Fruit fly (Drosophila melanogaster) Kc167 (cell line): ENCODE results near the gene CG6168.

Source experiments
- Myc ChIP-seq: fragments of >200 bp; optimal IDR thresholded peaks from 2 replicates; lab custom pipeline; 2017; ENCODE audit warnings: missing external identifiers
- Sin3A ChIP-seq: fragments of >200 bp; optimal IDR thresholded peaks from 2 replicates; lab custom pipeline; 2018; ENCODE audit warnings: missing external identifiers
- ttk ChIP-seq: sonication (Bioruptor generic); optimal IDR thresholded peaks from 2 replicates; lab custom pipeline; 2017; ENCODE audit warnings: missing external identifiers

dm6 chr3L:11285572-11286276 is 35.8 kb downstream of the CG6168 start:
- TF ChIP-seq Myc (lab: Kevin White, UChicago), result no peak
- TF ChIP-seq Sin3A (lab: Kevin White, UChicago), result no peak
- TF ChIP-seq ttk (lab: Kevin White, UChicago), result no peak
